Worm (Caenorhabditis elegans) whole organism, L4 larva: Measurements from ENCODE around the gene lact-3.

ENCODE experiments used
- ctbp-1 ChIP-seq: fragments of 200-800 bp; sonication (Bioruptor generic); IDR thresholded peaks from 2 replicates; pipeline ENCODE4 v1.3.6; 2022; ENCODE audit warnings: missing genetic modification reagents, missing genetic modification characterization, missing compliant biosample characterization
- fkh-10 ChIP-seq: fragments of 150-350 bp; optimal IDR thresholded peaks from 2 replicates; lab custom pipeline; 2014; ENCODE audit warnings: missing biosample characterization, missing genetic modification reagents, missing genetic modification characterization
- snpc-4 ChIP-seq: fragments of 150-350 bp; optimal IDR thresholded peaks from 2 replicates; lab custom pipeline; 2014; ENCODE audit warnings: missing biosample characterization, missing genetic modification characterization

DNA sequence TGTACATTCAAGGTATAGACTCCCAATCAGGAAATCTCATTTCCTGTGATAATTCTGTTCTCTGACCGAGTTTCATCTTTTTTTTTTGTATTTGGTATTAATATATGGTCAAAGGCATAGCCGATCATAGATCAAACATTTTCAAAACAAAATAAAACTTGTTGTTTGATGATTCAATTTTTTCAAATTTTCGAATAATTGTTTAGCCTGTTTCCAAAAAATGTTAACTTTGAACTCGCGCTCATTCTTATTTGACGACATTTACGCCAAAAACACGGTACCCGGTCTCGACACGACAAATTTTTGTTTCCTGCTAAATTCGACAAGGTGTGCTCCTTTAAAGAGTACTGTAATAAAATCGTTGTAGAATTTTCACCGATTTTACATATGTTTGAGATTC, 48.7 kb downstream of the lact-3 start:
- TF ChIP-seq snpc-4 (no peak), fkh-10 (GFP tag; lab: Kevin White, UChicago) (no peak), ctbp-1 (no peak)
